Fruit fly (Drosophila melanogaster) whole organism, adult: Measurements from ENCODE around the gene CG18766.

Experiments
- CG11617 ChIP-seq: fragments of 200-800 bp; sonication (Bioruptor generic); optimal IDR thresholded peaks from 2 replicates; lab custom pipeline; 2017; ENCODE audit warnings: mild to moderate bottlenecking, missing biosample characterization, missing genetic modification reagents, missing genetic modification characterization
- CG12768 ChIP-seq: fragments of 200-800 bp; sonication (Bioruptor generic); optimal IDR thresholded peaks from 2 replicates; lab custom pipeline; 2017; ENCODE audit warnings: missing biosample characterization, missing genetic modification characterization, mild to moderate bottlenecking, moderate library complexity, missing genetic modification reagents
- CG14711 ChIP-seq: fragments of 200-800 bp; sonication (Bioruptor generic); optimal IDR thresholded peaks from 2 replicates; lab custom pipeline; 2018; ENCODE audit warnings: missing biosample characterization, mild to moderate bottlenecking, missing genetic modification characterization, moderate library complexity
- CG1620 ChIP-seq: fragments of 200-800 bp; sonication (Bioruptor generic); optimal IDR thresholded peaks from 2 replicates; lab custom pipeline; 2016; ENCODE audit warnings: missing biosample characterization, missing genetic modification characterization
- CG33017 ChIP-seq: fragments of 200-800 bp; sonication (Bioruptor generic); optimal IDR thresholded peaks from 2 replicates; lab custom pipeline; 2018; ENCODE audit warnings: missing biosample characterization, mild to moderate bottlenecking, missing genetic modification characterization, moderate library complexity
- CG5204 ChIP-seq: fragments of 200-800 bp; sonication (Bioruptor generic); optimal IDR thresholded peaks from 2 replicates; lab custom pipeline; 2016; ENCODE audit warnings: missing biosample characterization, missing genetic modification characterization
- CG7045 ChIP-seq: fragments of 200-800 bp; sonication (Bioruptor generic); optimal IDR thresholded peaks from 2 replicates; lab custom pipeline; 2017; ENCODE audit warnings: missing biosample characterization, mild to moderate bottlenecking, missing genetic modification characterization
- CG7101 ChIP-seq: fragments of 200-800 bp; sonication (Bioruptor generic); optimal IDR thresholded peaks from 2 replicates; lab custom pipeline; 2018; ENCODE audit warnings: missing biosample characterization, mild to moderate bottlenecking, missing genetic modification characterization, moderate library complexity
- Clk ChIP-seq: fragments of 200-800 bp; sonication (Bioruptor generic); optimal IDR thresholded peaks from 2 replicates; lab custom pipeline; 2017; ENCODE audit warnings: missing biosample characterization, missing genetic modification characterization
- Crg-1 ChIP-seq: fragments of 200-800 bp; sonication (Bioruptor generic); optimal IDR thresholded peaks from 2 replicates; lab custom pipeline; 2016; ENCODE audit warnings: missing biosample characterization, missing genetic modification characterization
- Hr96 ChIP-seq: fragments of 200-800 bp; sonication (Bioruptor generic); optimal IDR thresholded peaks from 2 replicates; lab custom pipeline; 2016; ENCODE audit warnings: missing biosample characterization, missing genetic modification characterization
- Mnt ChIP-seq: fragments of 200-800 bp; sonication (Bioruptor generic); optimal IDR thresholded peaks from 2 replicates; lab custom pipeline; 2016; ENCODE audit warnings: missing biosample characterization, mild to moderate bottlenecking, missing genetic modification characterization
- bab1 ChIP-seq: fragments of 200-800 bp; sonication (Bioruptor generic); optimal IDR thresholded peaks from 3 replicates; lab custom pipeline; 2019; ENCODE audit warnings: missing biosample characterization, mild to moderate bottlenecking, missing genetic modification characterization, moderate library complexity
- cic ChIP-seq: fragments of 200-800 bp; sonication (Bioruptor generic); optimal IDR thresholded peaks from 2 replicates; lab custom pipeline; 2017; ENCODE audit warnings: missing biosample characterization, mild to moderate bottlenecking, missing genetic modification characterization, moderate library complexity
- cnc ChIP-seq, 2 experiments: fragments of >200 bp; optimal IDR thresholded peaks; 2 replicates each; lab custom pipeline; 2017
- kay ChIP-seq: fragments of 200-800 bp; sonication (Bioruptor generic); peaks from one replicate; lab custom pipeline; 2016; ENCODE audit warnings: missing biosample characterization, missing genetic modification characterization, borderline replicate concordance
- ovo ChIP-seq: fragments of 200-800 bp; sonication (Bioruptor generic); optimal IDR thresholded peaks from 2 replicates; lab custom pipeline; 2016; ENCODE audit warnings: missing biosample characterization, missing genetic modification characterization
- pad ChIP-seq: fragments of 200-800 bp; sonication (Bioruptor generic); optimal IDR thresholded peaks from 3 replicates; lab custom pipeline; 2017; ENCODE audit warnings: missing biosample characterization, missing genetic modification characterization, mild to moderate bottlenecking, moderate library complexity, missing genetic modification reagents
- tj ChIP-seq: fragments of 200-800 bp; sonication (Bioruptor generic); optimal IDR thresholded peaks from 3 replicates; lab custom pipeline; 2017; ENCODE audit warnings: missing biosample characterization, mild to moderate bottlenecking, missing genetic modification characterization, moderate library complexity
- toe ChIP-seq: fragments of 200-800 bp; sonication (Bioruptor generic); optimal IDR thresholded peaks from 2 replicates; lab custom pipeline; 2016; ENCODE audit warnings: missing biosample characterization, missing genetic modification characterization

The CG18766 gene

DNA sequence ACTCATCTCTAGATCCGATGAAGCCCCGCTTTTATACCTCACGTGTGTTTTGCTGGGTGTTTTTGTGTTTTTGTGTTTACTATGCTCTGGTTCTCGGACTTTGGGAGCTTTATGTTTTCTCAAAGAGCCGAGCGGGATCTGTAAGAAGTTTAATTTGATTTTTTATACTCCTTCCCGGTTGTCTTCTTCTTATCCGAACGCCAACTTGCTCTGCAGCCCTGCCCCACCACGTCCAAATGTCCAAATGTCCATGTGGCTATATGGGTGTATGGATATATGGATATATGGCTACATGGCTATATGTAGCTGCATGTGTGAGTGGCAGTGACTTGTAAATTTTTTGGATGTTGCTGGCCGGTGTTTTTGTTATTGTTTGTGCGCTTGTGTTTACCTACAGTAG is 26.2 kb downstream of the CG18766 start:
- TF ChIP-seq CG33017 (tag; lab: Kevin White, UChicago): no peak
- TF ChIP-seq cnc (optimal IDR thresholded peaks at IDR 0.05; lab: Kevin White, UChicago): no peak
- no peak for TF ChIP-seq pad (GFP tag; lab: Kevin White, UChicago)
- TF ChIP-seq cic: no peak
- no peak for TF ChIP-seq CG5204 (GFP tag; lab: Kevin White, UChicago)
- no peak for TF ChIP-seq CG14711 (tag; lab: Kevin White, UChicago)
- no peak for TF ChIP-seq CG7045
- no peak for TF ChIP-seq toe (GFP tag; lab: Kevin White, UChicago)
- no peak for TF ChIP-seq Hr96 (GFP tag; lab: Kevin White, UChicago)
- no peak for TF ChIP-seq Crg-1 (GFP tag; lab: Kevin White, UChicago)

DNA sequence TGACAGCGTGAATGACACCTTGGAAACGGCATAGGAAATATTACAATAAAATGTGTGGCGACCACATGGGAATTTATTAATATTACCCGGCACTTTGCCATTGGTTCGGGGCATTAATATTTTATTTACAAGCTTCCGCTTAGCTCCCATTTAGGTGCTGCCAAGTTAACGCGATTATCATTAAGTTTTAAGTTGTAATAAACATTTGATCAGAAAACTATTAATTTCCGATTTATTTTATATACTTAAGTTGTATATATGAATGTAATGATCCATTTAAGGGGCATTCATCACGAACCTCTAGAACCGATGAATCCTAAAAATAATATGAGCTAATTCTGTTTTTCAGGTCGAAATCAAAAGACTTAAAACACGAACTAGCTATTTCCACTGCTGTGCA is 26.8 kb downstream of the CG18766 start:
- TF ChIP-seq Mnt (no peak), CG7045 (no peak), CG33017 (tag; lab: Kevin White, UChicago) (no peak), CG1620 (GFP tag; lab: Kevin White, UChicago) (no peak), cnc (optimal IDR thresholded peaks at IDR 0.05; lab: Kevin White, UChicago) (no peak)

DNA sequence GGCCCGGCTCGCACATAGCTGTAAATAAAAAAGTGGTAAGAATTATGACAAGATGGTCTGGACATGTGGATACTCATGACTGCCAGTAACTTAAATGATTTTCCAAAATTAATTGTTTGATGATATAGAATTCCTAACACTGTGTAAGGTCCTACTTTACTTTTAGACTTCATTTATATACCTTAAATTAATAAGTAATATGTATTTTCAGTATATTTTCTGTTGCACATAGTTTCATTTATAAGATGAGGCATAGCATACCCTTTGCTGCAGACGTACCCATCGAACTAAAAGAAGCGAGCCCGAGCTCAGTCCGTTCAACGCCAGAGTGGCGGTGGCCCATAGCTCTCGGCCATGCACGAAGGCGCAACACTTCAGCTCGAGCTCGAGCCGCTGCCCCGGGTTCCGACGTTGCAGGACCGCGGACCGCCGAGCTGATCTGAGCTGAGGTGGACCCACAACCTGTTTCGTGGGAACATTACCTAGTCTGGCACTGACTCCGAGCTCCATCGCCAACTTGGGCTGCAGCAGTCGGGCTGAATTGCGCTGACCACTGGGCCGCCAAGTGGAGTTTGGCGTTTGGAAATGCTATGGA is 27.5 kb downstream of the CG18766 start:
- no peak for TF ChIP-seq CG1620 (GFP tag; lab: Kevin White, UChicago)
- TF ChIP-seq Clk (GFP tag; lab: Kevin White, UChicago): no peak
- TF ChIP-seq kay: no peak
- no peak for TF ChIP-seq CG7045
- TF ChIP-seq ovo (GFP tag; lab: Kevin White, UChicago): no peak
- no peak for TF ChIP-seq cnc (optimal IDR thresholded peaks at IDR 0.05; lab: Kevin White, UChicago)
- TF ChIP-seq CG14711 (tag; lab: Kevin White, UChicago): no peak
- no peak for TF ChIP-seq Mnt
- no peak for TF ChIP-seq CG33017 (tag; lab: Kevin White, UChicago)
- TF ChIP-seq CG12768 (GFP tag; lab: Kevin White, UChicago): no peak
- TF ChIP-seq CG7101 (tag; lab: Kevin White, UChicago): no peak
- no peak for TF ChIP-seq CG5204 (GFP tag; lab: Kevin White, UChicago)
- no peak for TF ChIP-seq CG11617 (GFP tag; lab: Kevin White, UChicago)
- no peak for TF ChIP-seq Hr96 (GFP tag; lab: Kevin White, UChicago)
- no peak for TF ChIP-seq bab1
- TF ChIP-seq Crg-1 (GFP tag; lab: Kevin White, UChicago): no peak
- TF ChIP-seq pad (GFP tag; lab: Kevin White, UChicago): no peak

DNA sequence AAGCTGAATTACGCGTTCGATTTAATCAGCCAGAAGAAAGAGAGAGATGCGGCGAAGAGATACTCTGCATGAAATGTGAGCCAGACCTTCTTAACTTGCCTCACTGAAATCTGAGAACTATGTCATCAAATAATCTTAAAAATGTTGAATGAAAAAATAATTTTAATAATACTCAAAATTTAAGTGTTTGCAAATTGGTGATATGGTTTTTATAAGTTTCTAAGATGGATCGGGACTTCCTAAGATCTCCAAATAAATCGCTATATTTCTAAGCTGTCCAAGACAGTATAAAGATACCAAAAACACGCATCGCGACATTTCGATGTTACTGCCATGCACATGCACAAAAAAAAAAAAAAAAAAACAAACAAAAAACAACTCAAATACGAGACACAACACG is 30.1 kb downstream of the CG18766 start:
- TF ChIP-seq CG14711 (tag; lab: Kevin White, UChicago) (no peak), cnc (optimal IDR thresholded peaks at IDR 0.05; lab: Kevin White, UChicago) (no peak), bab1 (no peak), Clk (GFP tag; lab: Kevin White, UChicago) (no peak), CG1620 (GFP tag; lab: Kevin White, UChicago) (no peak), ovo (GFP tag; lab: Kevin White, UChicago) (no peak), CG12768 (GFP tag; lab: Kevin White, UChicago) (no peak), Mnt (no peak), toe (GFP tag; lab: Kevin White, UChicago) (no peak), kay (no peak), CG5204 (GFP tag; lab: Kevin White, UChicago) (no peak), Crg-1 (GFP tag; lab: Kevin White, UChicago) (no peak), CG33017 (tag; lab: Kevin White, UChicago) (no peak), CG7101 (tag; lab: Kevin White, UChicago) (no peak), tj (no peak), CG7045 (no peak), CG11617 (GFP tag; lab: Kevin White, UChicago) (no peak)

DNA sequence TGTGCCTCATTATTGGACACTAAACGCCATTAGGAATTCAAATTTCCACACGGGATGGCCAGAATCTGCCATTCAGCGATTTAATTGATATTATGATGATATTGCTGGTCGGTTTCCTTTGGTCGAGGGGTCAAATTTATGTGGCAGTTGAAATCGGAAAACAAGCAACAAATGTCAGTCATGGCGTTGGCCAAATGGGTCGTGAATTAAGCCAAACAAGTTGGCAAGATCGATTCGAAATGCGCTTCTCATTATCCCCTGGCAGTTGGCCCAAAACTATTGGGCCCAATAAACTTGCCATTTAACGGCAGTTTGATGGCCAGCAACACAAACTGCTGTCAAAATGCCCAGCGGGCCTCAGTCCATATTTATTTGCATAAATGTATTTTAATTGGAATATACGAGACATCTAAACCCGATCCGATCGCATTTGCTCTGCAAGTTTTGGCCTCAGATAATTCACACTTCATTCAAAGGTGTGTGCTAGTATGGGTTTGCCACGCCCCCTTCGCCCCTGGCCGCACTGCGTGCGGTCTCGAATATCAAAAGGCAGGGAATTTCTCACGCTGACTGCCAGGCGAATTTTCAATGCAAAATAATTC is 32.0 kb downstream of the CG18766 start:
- TF ChIP-seq Hr96 (GFP tag; lab: Kevin White, UChicago) (no peak), CG7045 (no peak)

DNA sequence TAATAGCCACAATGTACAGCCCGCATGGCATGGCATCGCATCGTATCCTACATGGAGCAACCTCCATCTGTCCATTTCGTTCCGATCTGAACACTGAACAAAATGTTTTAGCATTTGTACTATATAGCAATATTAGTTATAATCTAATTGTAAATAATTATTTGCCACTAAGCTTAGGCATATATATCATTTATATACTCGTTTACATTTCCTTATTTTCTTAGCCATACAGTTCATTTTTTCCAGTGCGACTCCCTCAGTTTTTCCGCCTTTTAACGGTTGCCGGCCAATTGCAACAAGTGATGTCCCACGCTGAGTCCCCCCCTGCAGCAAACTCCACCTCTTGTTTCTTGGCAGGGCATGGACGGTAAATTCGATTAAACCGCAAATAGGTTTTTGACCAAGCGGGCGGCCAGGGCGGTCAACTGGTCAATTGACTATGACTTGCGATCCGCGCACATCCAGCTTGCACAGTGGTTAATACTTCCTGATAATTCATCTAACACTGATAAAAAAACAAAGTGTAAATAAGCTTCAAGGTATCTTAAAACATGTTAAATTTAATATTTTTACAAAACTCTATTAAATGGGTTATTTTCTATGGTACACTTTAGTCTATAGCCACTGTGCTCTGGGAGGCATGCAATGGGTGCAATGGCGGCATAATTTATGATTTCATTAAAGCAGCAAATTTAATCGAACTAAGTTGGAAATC is 35.3 kb downstream of the CG18766 start:
- TF ChIP-seq Mnt (no peak), Clk (GFP tag; lab: Kevin White, UChicago) (no peak), kay (no peak), CG7101 (tag; lab: Kevin White, UChicago) (no peak), CG12768 (GFP tag; lab: Kevin White, UChicago) (no peak), CG11617 (GFP tag; lab: Kevin White, UChicago) (no peak), cic (no peak), tj (no peak), bab1 (no peak), CG7045 (no peak), Crg-1 (GFP tag; lab: Kevin White, UChicago) (no peak), CG14711 (tag; lab: Kevin White, UChicago) (no peak), ovo (GFP tag; lab: Kevin White, UChicago) (no peak), CG33017 (tag; lab: Kevin White, UChicago) (no peak), Hr96 (GFP tag; lab: Kevin White, UChicago) (no peak)
